Fruit fly (Drosophila melanogaster) whole organism, embryonic: Measurements from ENCODE around the gene Pp1alpha-96A.

Source experiments
- ATbp ChIP-seq: fragments of 200-800 bp; sonication (Bioruptor generic); optimal IDR thresholded peaks from 2 replicates; lab custom pipeline; 2017; ENCODE audit warnings: missing biosample characterization, mild to moderate bottlenecking, missing genetic modification characterization, missing genetic modification reagents
- Abd-B ChIP-seq: fragments of 200-800 bp; sonication (Bioruptor generic); optimal IDR thresholded peaks from 2 replicates; lab custom pipeline; 2018; ENCODE audit warnings: missing biosample characterization, mild to moderate bottlenecking, missing genetic modification characterization, moderate library complexity
- Adf1 ChIP-seq: fragments of 200-800 bp; sonication (Bioruptor generic); IDR thresholded peaks from 2 replicates; pipeline ENCODE4 v1.3.6; 2022; ENCODE audit warnings: missing biosample characterization, missing genetic modification characterization
- Atf-2 ChIP-seq: fragments of 200-800 bp; sonication (Bioruptor generic); optimal IDR thresholded peaks from 2 replicates; lab custom pipeline; 2016; ENCODE audit warnings: missing biosample characterization, missing genetic modification characterization
- CG12071 ChIP-seq: fragments of 200-800 bp; sonication (Bioruptor generic); optimal IDR thresholded peaks from 3 replicates; lab custom pipeline; 2018; ENCODE audit warnings: missing biosample characterization, mild to moderate bottlenecking, missing genetic modification characterization
- CG12219 ChIP-seq: fragments of 200-800 bp; sonication (Bioruptor generic); optimal IDR thresholded peaks from 3 replicates; lab custom pipeline; 2018; ENCODE audit warnings: missing biosample characterization, mild to moderate bottlenecking, missing genetic modification characterization
- CG14441 ChIP-seq: fragments of 200-800 bp; sonication (Bioruptor generic); IDR thresholded peaks from 2 replicates; pipeline ENCODE4 v1.3.6; 2022; ENCODE audit warnings: missing biosample characterization, missing genetic modification characterization
- CG17385 ChIP-seq: fragments of 200-800 bp; sonication (Bioruptor generic); optimal IDR thresholded peaks from 3 replicates; lab custom pipeline; 2018; ENCODE audit warnings: missing biosample characterization, mild to moderate bottlenecking, missing genetic modification characterization
- CG18764 ChIP-seq: fragments of 200-800 bp; sonication (Bioruptor generic); optimal IDR thresholded peaks from 3 replicates; lab custom pipeline; 2016; ENCODE audit warnings: missing biosample characterization, missing genetic modification characterization
- CG2712 ChIP-seq: fragments of 200-800 bp; optimal IDR thresholded peaks from 3 replicates; lab custom pipeline; 2019; ENCODE audit warnings: missing biosample characterization, mild to moderate bottlenecking, missing genetic modification characterization, moderate library complexity
- CG3065 ChIP-seq: fragments of 200-800 bp; sonication (Bioruptor generic); optimal IDR thresholded peaks from 2 replicates; lab custom pipeline; 2016; ENCODE audit warnings: missing biosample characterization, missing genetic modification characterization
- CG34224 ChIP-seq: fragments of 200-800 bp; sonication (Bioruptor generic); IDR thresholded peaks from 3 replicates; pipeline ENCODE4 v1.3.6; 2022; ENCODE audit warnings: missing biosample characterization, missing genetic modification characterization; ENCODE audit not compliant: partially characterized antibody
- CG34376 ChIP-seq: fragments of 200-800 bp; sonication (Bioruptor generic); optimal IDR thresholded peaks from 2 replicates; lab custom pipeline; 2018; ENCODE audit warnings: missing biosample characterization, mild to moderate bottlenecking, missing genetic modification characterization
- CG6791 ChIP-seq: fragments of 200-800 bp; sonication (Bioruptor generic); IDR thresholded peaks from 3 replicates; pipeline ENCODE4 v1.3.6; 2022; ENCODE audit warnings: missing biosample characterization, missing genetic modification characterization; ENCODE audit not compliant: partially characterized antibody
- CG7271 ChIP-seq: fragments of 200-800 bp; sonication (Bioruptor generic); optimal IDR thresholded peaks from 2 replicates; lab custom pipeline; 2018; ENCODE audit warnings: missing biosample characterization, mild to moderate bottlenecking, missing genetic modification characterization, moderate library complexity
- CG7839 ChIP-seq: fragments of 200-800 bp; sonication (Bioruptor generic); optimal IDR thresholded peaks from 3 replicates; lab custom pipeline; 2018; ENCODE audit warnings: missing biosample characterization, mild to moderate bottlenecking, missing genetic modification characterization, moderate library complexity
- CG8290 ChIP-seq, 3 experiments: fragments of 200-800 bp; sonication (Bioruptor generic); optimal IDR thresholded peaks; 2 replicates each; lab custom pipeline; 2016 to 2019; ENCODE audit warnings: missing biosample characterization in 3 of 3, missing genetic modification characterization in 3 of 3, mild to moderate bottlenecking in 2 of 3, moderate library complexity in 1 of 3
- CrebB ChIP-seq: fragments of 200-800 bp; sonication (Bioruptor generic); optimal IDR thresholded peaks from 3 replicates; lab custom pipeline; 2018; ENCODE audit warnings: missing biosample characterization, mild to moderate bottlenecking, missing genetic modification characterization
- Dip2 ChIP-seq: fragments of 200-800 bp; sonication (Bioruptor generic); IDR thresholded peaks from 2 replicates; pipeline ENCODE4 v1.3.6; 2022; ENCODE audit warnings: missing biosample characterization, missing genetic modification characterization
- E2f1 ChIP-seq: fragments of 200-800 bp; sonication (Bioruptor generic); IDR thresholded peaks from 2 replicates; pipeline ENCODE4 v1.3.6; 2022; ENCODE audit warnings: missing biosample characterization, missing genetic modification characterization
- Fer2 ChIP-seq: fragments of 200-800 bp; sonication (Bioruptor generic); optimal IDR thresholded peaks from 2 replicates; lab custom pipeline; 2018; ENCODE audit warnings: missing biosample characterization, mild to moderate bottlenecking, missing genetic modification characterization, moderate library complexity
- Hmr ChIP-seq: fragments of 200-800 bp; sonication (Bioruptor generic); optimal IDR thresholded peaks from 3 replicates; lab custom pipeline; 2017; ENCODE audit warnings: mild to moderate bottlenecking, missing biosample characterization, missing genetic modification reagents, missing genetic modification characterization
- NK7.1 ChIP-seq: fragments of 200-800 bp; sonication (Bioruptor generic); optimal IDR thresholded peaks from 3 replicates; lab custom pipeline; 2016; ENCODE audit warnings: missing biosample characterization, missing genetic modification characterization
- Rfx ChIP-seq: fragments of 200-800 bp; sonication (Bioruptor generic); IDR thresholded peaks from 2 replicates; pipeline ENCODE4 v1.3.6; 2022; ENCODE audit warnings: missing biosample characterization, missing genetic modification characterization
- Six4 ChIP-seq: fragments of 200-800 bp; sonication (Bioruptor generic); optimal IDR thresholded peaks from 2 replicates; lab custom pipeline; 2016; ENCODE audit warnings: missing biosample characterization, missing genetic modification characterization
- Taf1 ChIP-seq: fragments of 200-800 bp; sonication (Bioruptor generic); IDR thresholded peaks from 2 replicates; pipeline ENCODE4 v1.3.6; 2022; ENCODE audit warnings: missing biosample characterization, missing genetic modification characterization
- Tbp ChIP-seq: fragments of >200 bp; optimal IDR thresholded peaks from 2 replicates; lab custom pipeline; 2018; ENCODE audit warnings: missing biosample characterization, missing genetic modification characterization
- Xrp1 ChIP-seq: fragments of 200-800 bp; sonication (Bioruptor generic); IDR thresholded peaks from 2 replicates; pipeline ENCODE4 v1.3.6; 2022; ENCODE audit warnings: missing biosample characterization, missing genetic modification characterization
- bab2 ChIP-seq: fragments of 200-800 bp; sonication (Bioruptor generic); optimal IDR thresholded peaks from 2 replicates; lab custom pipeline; 2016; ENCODE audit warnings: missing biosample characterization, missing genetic modification characterization
- cato ChIP-seq: fragments of 200-800 bp; sonication (Bioruptor generic); optimal IDR thresholded peaks from 2 replicates; lab custom pipeline; 2016; ENCODE audit warnings: missing biosample characterization, missing genetic modification characterization, borderline replicate concordance
- croc ChIP-seq: fragments of 200-800 bp; sonication (Bioruptor generic); conservative IDR thresholded peaks from 3 replicates; pipeline ENCODE4 v1.3.6; 2022; ENCODE audit warnings: missing biosample characterization, missing genetic modification characterization
- da ChIP-seq: fragments of 200-800 bp; sonication (Bioruptor generic); optimal IDR thresholded peaks from 2 replicates; lab custom pipeline; 2016; ENCODE audit warnings: missing biosample characterization, missing genetic modification characterization
- en ChIP-seq: fragments of 200-800 bp; sonication (Bioruptor generic); optimal IDR thresholded peaks from 2 replicates; lab custom pipeline; 2016; ENCODE audit warnings: missing biosample characterization, missing genetic modification characterization
- eyg ChIP-seq: fragments of 200-800 bp; sonication (Bioruptor generic); optimal IDR thresholded peaks from 3 replicates; lab custom pipeline; 2016; ENCODE audit warnings: missing biosample characterization, missing genetic modification characterization
- fd64A ChIP-seq: fragments of 200-800 bp; sonication (Bioruptor generic); optimal IDR thresholded peaks from 3 replicates; lab custom pipeline; 2018; ENCODE audit warnings: missing biosample characterization, mild to moderate bottlenecking, missing genetic modification characterization
- gcm2 ChIP-seq: fragments of 200-800 bp; sonication (Bioruptor generic); optimal IDR thresholded peaks from 2 replicates; lab custom pipeline; 2016; ENCODE audit warnings: missing biosample characterization, missing genetic modification characterization
- hb ChIP-seq: fragments of 200-800 bp; sonication (Bioruptor generic); IDR thresholded peaks from 3 replicates; pipeline ENCODE4 v1.3.6; 2022; ENCODE audit warnings: missing biosample characterization, missing genetic modification characterization; ENCODE audit not compliant: partially characterized antibody
- hkb ChIP-seq, 2 experiments: fragments of 200-800 bp in 1 of 2; fragments of >200 bp in 1 of 2; sonication (Bioruptor generic) in 1 of 2; IDR thresholded peaks in 1 of 2; optimal IDR thresholded peaks in 1 of 2; 2 replicates each; pipeline versions ENCODE4 v1.3.6 to Lab custom; 2017 to 2022; ENCODE audit warnings: missing biosample characterization in 1 of 2, missing genetic modification characterization in 1 of 2
- ind ChIP-seq: fragments of 200-800 bp; sonication (Bioruptor generic); optimal IDR thresholded peaks from 3 replicates; lab custom pipeline; 2016; ENCODE audit warnings: missing biosample characterization, missing genetic modification characterization
- knrl ChIP-seq: fragments of 200-800 bp; sonication (Bioruptor generic); IDR thresholded peaks from 3 replicates; pipeline ENCODE4 v1.3.6; 2022; ENCODE audit warnings: missing biosample characterization, missing genetic modification characterization; ENCODE audit not compliant: partially characterized antibody
- mld ChIP-seq: fragments of 200-800 bp; sonication (Bioruptor generic); IDR thresholded peaks from 3 replicates; pipeline ENCODE4 v1.3.6; 2022; ENCODE audit warnings: missing biosample characterization, missing genetic modification characterization; ENCODE audit not compliant: partially characterized antibody
- nmo ChIP-seq: fragments of 200-800 bp; sonication (Bioruptor generic); optimal IDR thresholded peaks from 2 replicates; lab custom pipeline; 2018; ENCODE audit warnings: missing biosample characterization, mild to moderate bottlenecking, missing genetic modification characterization, moderate library complexity
- oc ChIP-seq: fragments of 200-800 bp; sonication (Bioruptor generic); optimal IDR thresholded peaks from 2 replicates; lab custom pipeline; 2018; ENCODE audit warnings: missing biosample characterization, mild to moderate bottlenecking, missing genetic modification characterization, moderate library complexity
- p53 ChIP-seq: fragments of 200-800 bp; sonication (Bioruptor generic); optimal IDR thresholded peaks from 2 replicates; lab custom pipeline; 2016; ENCODE audit warnings: missing biosample characterization, missing genetic modification characterization
- ranshi ChIP-seq: fragments of 200-800 bp; sonication (Bioruptor generic); IDR thresholded peaks from 2 replicates; pipeline ENCODE4 v1.3.6; 2022; ENCODE audit warnings: missing biosample characterization, missing genetic modification characterization
- sens ChIP-seq: fragments of 200-800 bp; sonication (Bioruptor generic); peaks from one replicate; lab custom pipeline; 2016; ENCODE audit warnings: missing biosample characterization, missing genetic modification characterization
- shn ChIP-seq: fragments of 200-800 bp; sonication (Bioruptor generic); optimal IDR thresholded peaks from 3 replicates; lab custom pipeline; 2016; ENCODE audit warnings: missing biosample characterization, missing genetic modification characterization
- toy ChIP-seq: fragments of 200-800 bp; sonication (Bioruptor generic); IDR thresholded peaks from 2 replicates; pipeline ENCODE4 v1.3.6; 2022; ENCODE audit warnings: missing biosample characterization, missing genetic modification characterization
- vvl ChIP-seq: fragments of 200-800 bp; sonication (Bioruptor generic); IDR thresholded peaks from 2 replicates; pipeline ENCODE4 v1.3.6; 2022; ENCODE audit warnings: missing biosample characterization, missing genetic modification characterization

The Pp1alpha-96A gene

dm6 chr3R:24543676-24544277 lies 25.7 kb downstream of the Pp1alpha-96A start, which contains the start of gene Cftr (continued):
- TF ChIP-seq E2f1 (GFP tag; lab: Robert Waterston, UW) (peak; percentile 48; the same call in 1 of the 2 replicates), ind (no peak), fd64A (GFP tag; lab: Kevin White, UChicago) (no peak), Adf1 (GFP tag; lab: Robert Waterston, UW) (peak; percentile 9; the same call in 1 of the 2 replicates), eyg (GFP tag; lab: Kevin White, UChicago) (peak; percentile 22), CG14441 (GFP tag; lab: Robert Waterston, UW) (peak; percentile 56; the same call in 1 of the 2 replicates), vvl (GFP tag; lab: Robert Waterston, UW) (no peak; the same call in none of the 2 replicates), CG3065 (GFP tag; lab: Kevin White, UChicago) (no peak), CG7839 (tag; lab: Kevin White, UChicago) (peak; percentile 34), mld (GFP tag; lab: Robert Waterston, UW) (no peak; the same call in 2 of the 3 replicates), Xrp1 (GFP tag; lab: Robert Waterston, UW) (no peak), p53 (GFP tag; lab: Kevin White, UChicago) (peak; percentile 11), ATbp (GFP tag; lab: Kevin White, UChicago) (no peak), Taf1 (GFP tag; lab: Robert Waterston, UW) (peak; percentile 52; the same call in 1 of the 2 replicates), sens (GFP tag; lab: Kevin White, UChicago) (peak; percentile 87), CG18764 (GFP tag; lab: Kevin White, UChicago) (peak; percentile 0), CG8290 (GFP tag; optimal IDR thresholded peaks at IDR 0.05; lab: Kevin White, UChicago) (no peak), CG8290 (tag; optimal IDR thresholded peaks at IDR 0.05; lab: Kevin White, UChicago) (peak in 1 of 2 experiments; percentile 84), CG34224 (GFP tag; lab: Robert Waterston, UW) (peak; percentile 44; the same call in 1 of the 3 replicates), hkb (optimal IDR thresholded peaks at IDR 0.05; lab: Kevin White, UChicago) (no peak), hkb (GFP tag; IDR thresholded peaks at IDR 0.05; lab: Robert Waterston, UW) (peak; percentile 65), knrl (GFP tag; lab: Robert Waterston, UW) (0 out of 3 replicates have a peak, but pooled peaks have one; percentile 18), CG6791 (no peak), shn (peak; percentile 50), CG12071 (GFP tag; lab: Kevin White, UChicago) (peak; percentile 77), Atf-2 (GFP tag; lab: Kevin White, UChicago) (no peak), CG17385 (peak; percentile 45), en (GFP tag; lab: Kevin White, UChicago) (peak; percentile 17), CG2712 (tag; lab: Kevin White, UChicago) (no peak), hb (GFP tag; lab: Robert Waterston, UW) (0 out of 3 replicates have a peak, but pooled peaks have one; percentile 23), Hmr (GFP tag; lab: Kevin White, UChicago) (peak; percentile 63), toy (GFP tag; lab: Robert Waterston, UW) (no peak), ranshi (GFP tag; lab: Robert Waterston, UW) (peak; percentile 44; the same call in 1 of the 2 replicates), nmo (GFP tag; lab: Kevin White, UChicago) (no peak), NK7.1 (peak; percentile 58), croc (no peak), CG12219 (GFP tag; lab: Kevin White, UChicago) (no peak), Six4 (GFP tag; lab: Kevin White, UChicago) (no peak), Tbp (no peak), Dip2 (GFP tag; lab: Robert Waterston, UW) (no peak), da (peak; percentile 13), Rfx (GFP tag; lab: Robert Waterston, UW) (peak; percentile 81), CG34376 (peak; percentile 68), CrebB (peak; percentile 45), CG7271 (tag; lab: Kevin White, UChicago) (no peak), gcm2 (GFP tag; lab: Kevin White, UChicago) (no peak), Abd-B (GFP tag; lab: Kevin White, UChicago) (no peak), Fer2 (tag; lab: Kevin White, UChicago) (no peak), bab2 (peak; percentile 37), oc (tag; lab: Kevin White, UChicago) (peak; percentile 55), cato (GFP tag; lab: Kevin White, UChicago) (no peak)
